Fruit fly (Drosophila melanogaster): ENCODE data around the gene Toll-9.

Toll-9 gene

DNA sequence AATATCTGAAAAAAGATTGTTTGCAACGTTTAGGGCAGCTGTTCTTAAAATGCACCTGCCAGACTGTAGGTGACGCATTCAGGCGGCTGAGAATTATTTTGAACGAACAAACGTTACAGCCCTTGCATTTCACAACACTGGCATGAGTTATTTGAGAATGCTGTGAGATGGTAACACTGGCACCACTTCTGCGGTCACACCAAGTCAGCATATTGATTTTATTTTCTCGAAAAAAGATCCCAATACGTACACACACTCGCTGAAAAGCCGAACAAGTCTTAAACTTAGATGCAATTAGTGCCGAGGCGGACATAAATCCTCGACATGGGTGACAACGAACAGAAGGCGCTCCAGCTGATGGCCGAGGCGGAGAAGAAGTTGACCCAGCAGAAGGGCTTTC is 53.1 kb downstream of the Toll-9 start, which contains the start of gene alphaSnap:
TSS of gene alphaSnap (plus strand) at position 164 of the 400 bp plus-strand sequence.
- TF ChIP-seq pdm3 (GFP tag; optimal IDR thresholded peaks at IDR 0.05) = no peak
- TF ChIP-seq CG6276 (GFP tag; optimal IDR thresholded peaks at IDR 0.05) = no peak
- TF ChIP-seq Ets21C (GFP tag; optimal IDR thresholded peaks at IDR 0.05) = no peak
- TF ChIP-seq Met (GFP tag; optimal IDR thresholded peaks at IDR 0.05) = no peak
- no peak for TF ChIP-seq CG10669 (GFP tag; optimal IDR thresholded peaks at IDR 0.05)
- TF ChIP-seq eg (GFP tag; IDR thresholded peaks at IDR 0.05) = no peak
- peak; percentile 56 for TF ChIP-seq fkh (GFP tag; optimal IDR thresholded peaks at IDR 0.05)
- no peak for TF ChIP-seq CG6854 (GFP tag; optimal IDR thresholded peaks at IDR 0.05)
- TF ChIP-seq dac (GFP tag; optimal IDR thresholded peaks at IDR 0.05) = no peak
- no peak for TF ChIP-seq CG6808 (GFP tag; optimal IDR thresholded peaks at IDR 0.05)
- TF ChIP-seq CG3032 (tag; optimal IDR thresholded peaks at IDR 0.05) = peak; percentile 14
- TF ChIP-seq Lpt (GFP tag; optimal IDR thresholded peaks at IDR 0.05) = no peak
- TF ChIP-seq Ets96B (tag; optimal IDR thresholded peaks at IDR 0.05) = no peak
- TF ChIP-seq Hr39 (GFP tag; optimal IDR thresholded peaks at IDR 0.05) = no peak
- TF ChIP-seq svp (GFP tag) = no peak
- no peak for TF ChIP-seq CG15336 (GFP tag; IDR thresholded peaks at IDR 0.05)
- no peak for TF ChIP-seq Sox15 (GFP tag; optimal IDR thresholded peaks at IDR 0.05)
- no peak for TF ChIP-seq salr (GFP tag; optimal IDR thresholded peaks at IDR 0.05)
- TF ChIP-seq CG3919 (GFP tag; optimal IDR thresholded peaks at IDR 0.05) = no peak
- no peak for TF ChIP-seq CG6163 (GFP tag; IDR thresholded peaks at IDR 0.05)
- no peak for TF ChIP-seq CG8319 (GFP tag; optimal IDR thresholded peaks at IDR 0.05)
- TF ChIP-seq CG8632 (GFP tag; optimal IDR thresholded peaks at IDR 0.05) = no peak
- no peak for TF ChIP-seq Blimp-1 (GFP tag; optimal IDR thresholded peaks at IDR 0.05)
- no peak for TF ChIP-seq fd85E (GFP tag; optimal IDR thresholded peaks at IDR 0.05)
- TF ChIP-seq CG9139 (GFP tag; optimal IDR thresholded peaks at IDR 0.05) = no peak
- TF ChIP-seq CG7368 (GFP tag; optimal IDR thresholded peaks at IDR 0.05) = no peak
- no peak for TF ChIP-seq fd59A (GFP tag; optimal IDR thresholded peaks at IDR 0.05)
- TF ChIP-seq CG10631 (GFP tag; optimal IDR thresholded peaks at IDR 0.05) = no peak
- peak; percentile 19 for TF ChIP-seq dsx (GFP tag; optimal IDR thresholded peaks at IDR 0.05; ENCODE audit: poor library complexity, severe bottlenecking)
- TF ChIP-seq CG11902 (GFP tag; optimal IDR thresholded peaks at IDR 0.05) = no peak
- no peak for TF ChIP-seq spab (GFP tag; optimal IDR thresholded peaks at IDR 0.05)
- TF ChIP-seq CG31627 (GFP tag; optimal IDR thresholded peaks at IDR 0.05) = peak; percentile 29
- TF ChIP-seq Eip75B (GFP tag; optimal IDR thresholded peaks at IDR 0.05) = no peak
- TF ChIP-seq CG4318 (GFP tag; optimal IDR thresholded peaks at IDR 0.05) = no peak
- no peak for TF ChIP-seq Eip93F (GFP tag; optimal IDR thresholded peaks at IDR 0.05)
- peak in 1 of 2 experiments; percentile 5 for TF ChIP-seq ss (GFP tag; optimal IDR thresholded peaks at IDR 0.05)
- TF ChIP-seq CG6792 (GFP tag; optimal IDR thresholded peaks at IDR 0.05) = no peak
- TF ChIP-seq CG34406 (GFP tag; optimal IDR thresholded peaks at IDR 0.05) = no peak
- TF ChIP-seq CG11294 (GFP tag; IDR thresholded peaks at IDR 0.05) = no peak
- TF ChIP-seq CG8119 (GFP tag; IDR thresholded peaks at IDR 0.05) = no peak
- peak; percentile 11 for TF ChIP-seq cyc (GFP tag; optimal IDR thresholded peaks at IDR 0.05)
- no peak for TF ChIP-seq Hr38 (GFP tag; optimal IDR thresholded peaks at IDR 0.05)
- TF ChIP-seq esn (GFP tag; optimal IDR thresholded peaks at IDR 0.05) = peak; percentile 51
- no peak for TF ChIP-seq CG16779 (tag; optimal IDR thresholded peaks at IDR 0.05)
- TF ChIP-seq achi (GFP tag; optimal IDR thresholded peaks at IDR 0.05) = no peak
- TF ChIP-seq Eip78C (GFP tag) = peak; percentile 83
- peak; percentile 46 for TF ChIP-seq Sox14 (GFP tag; optimal IDR thresholded peaks at IDR 0.05)
- TF ChIP-seq acj6 (GFP tag; optimal IDR thresholded peaks at IDR 0.05) = no peak
- no peak for TF ChIP-seq vri (GFP tag; optimal IDR thresholded peaks at IDR 0.05)
- TF ChIP-seq CG32006 (GFP tag; optimal IDR thresholded peaks at IDR 0.05) = no peak
- no peak for TF ChIP-seq net (GFP tag; optimal IDR thresholded peaks at IDR 0.05)
- TF ChIP-seq Sox102F (GFP tag; optimal IDR thresholded peaks at IDR 0.05) = no peak
- no peak for TF ChIP-seq Gug (GFP tag; IDR thresholded peaks at IDR 0.05)
